Fruit fly (Drosophila melanogaster) S2 (cell line): ENCODE results near the gene Gbs-70E.

Source experiments
- CG8478 ChIP-seq: fragments of >200 bp; optimal IDR thresholded peaks from 2 replicates; lab custom pipeline; 2018
- CTCF ChIP-seq, 2 experiments: fragments of >200 bp; optimal IDR thresholded peaks; 2 replicates each; lab custom pipeline; 2018

- TF ChIP-seq CG8478 (lab: Kevin White, UChicago) (no peak), CTCF (optimal IDR thresholded peaks at IDR 0.05; lab: Kevin White, UChicago) (no peak)
These were observed at the start of gene Gbs-70E for dm6 chr3L:14550839-14551415.
